Worm (Caenorhabditis elegans) whole organism, late embryonic: ENCODE data around the gene cut-6.

Experiments used
- dve-1 ChIP-seq: sonication (generic microtip); optimal IDR thresholded peaks from 2 replicates; lab custom pipeline; 2017; ENCODE audit warnings: antibody characterized with exemption, mild to moderate bottlenecking, missing genetic modification characterization, missing compliant biosample characterization
- nhr-11 ChIP-seq: fragments of 150-350 bp; optimal IDR thresholded peaks from 2 replicates; lab custom pipeline; 2014; ENCODE audit warnings: missing biosample characterization, missing genetic modification characterization
- nhr-232 ChIP-seq: sonication (generic microtip); optimal IDR thresholded peaks from 2 replicates; lab custom pipeline; 2016; ENCODE audit warnings: missing genetic modification characterization, missing compliant biosample characterization

DNA sequence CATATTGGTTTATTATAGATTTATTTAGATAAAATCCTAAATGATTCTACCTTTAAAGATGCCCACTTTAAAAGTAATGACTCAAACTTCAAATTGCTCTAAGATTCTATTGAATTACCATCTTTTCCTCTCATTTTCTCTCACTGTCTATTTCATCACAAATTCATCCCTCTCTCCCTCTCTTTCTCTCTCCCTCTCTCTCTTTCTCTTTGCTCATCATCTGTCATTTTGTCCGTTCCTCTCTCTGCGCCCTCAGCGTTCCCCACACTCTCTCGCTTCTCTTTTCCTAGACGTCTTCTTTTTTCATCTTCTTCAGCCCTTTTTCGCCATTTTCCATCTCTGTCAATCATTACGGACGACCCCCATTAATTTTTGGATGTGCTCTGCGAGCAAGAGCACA, 6.1 kb upstream of the cut-6 start:
- TF ChIP-seq nhr-232 (tag; lab: Kevin White, UChicago) (no peak), dve-1 (tag; lab: Kevin White, UChicago) (no peak), nhr-11 (tag; lab: Kevin White, UChicago) (no peak)
